Worm (Caenorhabditis elegans) whole organism, mixed stage, embryonic: Measurements from ENCODE around the gene F43G6.7.
A peak's percentile ranks its signal among the peaks of the same experiment; 100 is the strongest.

Source experiments
- M03D4.4 ChIP-seq: sonication (generic microtip); optimal IDR thresholded peaks from 2 replicates; lab custom pipeline; 2017; ENCODE audit warnings: mild to moderate bottlenecking, missing genetic modification characterization, missing compliant biosample characterization
- bed-3 ChIP-seq: fragments of 200-800 bp; sonication (Bioruptor generic); optimal IDR thresholded peaks from 3 replicates; lab custom pipeline; 2018; ENCODE audit warnings: mild to moderate bottlenecking, missing genetic modification characterization, moderate library complexity, missing compliant biosample characterization
- blmp-1 ChIP-seq: fragments of 150-350 bp; optimal IDR thresholded peaks from 2 replicates; lab custom pipeline; 2014; ENCODE audit warnings: missing biosample characterization, missing genetic modification characterization
- ceh-43 ChIP-seq: fragments of 200-800 bp; sonication (Bioruptor generic); optimal IDR thresholded peaks from 2 replicates; lab custom pipeline; 2018; ENCODE audit warnings: mild to moderate bottlenecking, missing genetic modification characterization, moderate library complexity, missing compliant biosample characterization
- ceh-83 ChIP-seq: fragments of 200-800 bp; sonication (Bioruptor generic); optimal IDR thresholded peaks from 2 replicates; lab custom pipeline; 2018; ENCODE audit warnings: mild to moderate bottlenecking, missing genetic modification characterization, missing compliant biosample characterization
- ces-1 ChIP-seq: fragments of 150-350 bp; optimal IDR thresholded peaks from 2 replicates; lab custom pipeline; 2014; ENCODE audit warnings: missing biosample characterization, missing genetic modification reagents, missing genetic modification characterization
- cnd-1 ChIP-seq: fragments of 200-800 bp; sonication (Bioruptor generic); optimal IDR thresholded peaks from 2 replicates; lab custom pipeline; 2018; ENCODE audit warnings: mild to moderate bottlenecking, missing genetic modification characterization, missing compliant biosample characterization
- drap-1 ChIP-seq: fragments of 200-800 bp; sonication (Bioruptor generic); optimal IDR thresholded peaks from 3 replicates; lab custom pipeline; 2018; ENCODE audit warnings: mild to moderate bottlenecking, missing genetic modification characterization, missing compliant biosample characterization
- elt-1 ChIP-seq: sonication (generic microtip); optimal IDR thresholded peaks from 2 replicates; lab custom pipeline; 2017; ENCODE audit warnings: missing genetic modification characterization, mild to moderate bottlenecking, missing compliant biosample characterization, antibody characterized with exemption, moderate library complexity, borderline replicate concordance; ENCODE audit not compliant: insufficient read depth
- flh-1 ChIP-seq: fragments of 200-800 bp; sonication (Bioruptor generic); optimal IDR thresholded peaks from 2 replicates; lab custom pipeline; 2018; ENCODE audit warnings: mild to moderate bottlenecking, missing genetic modification characterization, moderate library complexity, missing compliant biosample characterization
- ham-2 ChIP-seq: fragments of 200-800 bp; sonication (Bioruptor generic); optimal IDR thresholded peaks from 2 replicates; lab custom pipeline; 2018; ENCODE audit warnings: mild to moderate bottlenecking, missing genetic modification characterization, missing compliant biosample characterization
- hlh-1 ChIP-seq: fragments of 150-350 bp; optimal IDR thresholded peaks from 2 replicates; lab custom pipeline; 2014; ENCODE audit warnings: missing biosample characterization, missing genetic modification reagents, missing genetic modification characterization
- lin-13 ChIP-seq: fragments of 150-350 bp; optimal IDR thresholded peaks from 2 replicates; lab custom pipeline; 2014; ENCODE audit warnings: missing biosample characterization, missing genetic modification characterization
- lin-32 ChIP-seq: fragments of 200-800 bp; sonication (Bioruptor generic); optimal IDR thresholded peaks from 2 replicates; lab custom pipeline; 2018; ENCODE audit warnings: mild to moderate bottlenecking, missing genetic modification characterization, missing compliant biosample characterization
- lsy-2 ChIP-seq: fragments of 150-350 bp; optimal IDR thresholded peaks from 2 replicates; lab custom pipeline; 2014; ENCODE audit warnings: missing biosample characterization, missing genetic modification characterization
- mls-2 ChIP-seq: sonication (generic microtip); optimal IDR thresholded peaks from 2 replicates; lab custom pipeline; 2016; ENCODE audit warnings: mild to moderate bottlenecking, missing genetic modification characterization, moderate library complexity, missing compliant biosample characterization
- nhr-2 ChIP-seq: fragments of 150-350 bp; optimal IDR thresholded peaks from 2 replicates; lab custom pipeline; 2014; ENCODE audit warnings: missing biosample characterization, missing genetic modification characterization
- nhr-237 ChIP-seq: fragments of 150-350 bp; optimal IDR thresholded peaks from 2 replicates; lab custom pipeline; 2014; ENCODE audit warnings: missing biosample characterization, missing genetic modification characterization
- nhr-28 ChIP-seq: fragments of 150-350 bp; optimal IDR thresholded peaks from 2 replicates; lab custom pipeline; 2014; ENCODE audit warnings: missing biosample characterization, missing genetic modification characterization
- sem-2 ChIP-seq: fragments of 200-800 bp; sonication (Bioruptor generic); optimal IDR thresholded peaks from 2 replicates; lab custom pipeline; 2018; ENCODE audit warnings: mild to moderate bottlenecking, missing genetic modification characterization, missing compliant biosample characterization
- snpc-4 ChIP-seq: fragments of 150-350 bp; optimal IDR thresholded peaks from 2 replicates; lab custom pipeline; 2014; ENCODE audit warnings: missing biosample characterization, missing genetic modification characterization
- sptf-1 ChIP-seq: sonication (generic microtip); optimal IDR thresholded peaks from 2 replicates; lab custom pipeline; 2017; ENCODE audit warnings: mild to moderate bottlenecking, missing genetic modification characterization, moderate library complexity, missing compliant biosample characterization
- tbx-8 ChIP-seq: fragments of 200-800 bp; sonication (Bioruptor generic); optimal IDR thresholded peaks from 2 replicates; lab custom pipeline; 2018; ENCODE audit warnings: mild to moderate bottlenecking, missing genetic modification characterization, moderate library complexity, missing compliant biosample characterization
- unc-120 ChIP-seq: sonication (generic microtip); optimal IDR thresholded peaks from 2 replicates; lab custom pipeline; 2017; ENCODE audit warnings: missing genetic modification characterization, missing compliant biosample characterization; ENCODE audit not compliant: poor library complexity, severe bottlenecking
- unc-39 ChIP-seq: fragments of 150-350 bp; optimal IDR thresholded peaks from 2 replicates; lab custom pipeline; 2014; ENCODE audit warnings: missing biosample characterization, missing genetic modification characterization
- unc-62 ChIP-seq: fragments of 150-350 bp; optimal IDR thresholded peaks from 2 replicates; lab custom pipeline; 2014; ENCODE audit warnings: missing biosample characterization, missing genetic modification reagents, missing genetic modification characterization
- ztf-11 ChIP-seq: fragments of 150-350 bp; optimal IDR thresholded peaks from 2 replicates; lab custom pipeline; 2014; ENCODE audit warnings: missing biosample characterization, missing genetic modification characterization

F43G6.7 gene

DNA sequence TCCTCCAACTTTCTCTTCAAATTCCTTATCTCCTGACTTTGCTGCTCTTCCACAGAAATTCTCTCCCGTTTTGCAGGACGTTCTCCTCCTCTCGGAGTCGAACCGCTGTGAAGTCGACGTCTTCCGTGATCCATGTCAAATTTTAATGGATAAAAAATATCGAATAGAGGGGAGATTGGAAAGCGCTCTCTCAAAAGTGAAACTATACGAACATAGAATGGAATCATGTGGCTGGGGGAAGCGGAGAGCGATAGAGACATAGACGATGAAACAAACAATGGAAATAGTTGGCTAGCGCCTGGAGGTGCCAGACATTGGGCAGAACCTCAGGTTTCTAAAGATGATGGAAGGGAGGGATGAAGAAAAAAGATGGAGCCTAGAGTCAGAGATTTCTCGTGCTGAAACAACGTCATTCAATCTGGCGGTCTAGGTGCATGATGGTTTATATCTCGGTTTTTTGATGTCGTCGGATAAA is 3.3 kb downstream of the F43G6.7 start, which contains the start of gene F43G6.8:
TSS of gene F43G6.8 (minus strand) at position 198 of the 475 bp plus-strand sequence.
- TF ChIP-seq nhr-2 (tag; lab: Kevin White, UChicago) (no peak), unc-120 (tag; lab: Kevin White, UChicago) (peak; percentile 26), ham-2 (GFP tag; lab: Kevin White, UChicago) (peak; percentile 40)

DNA sequence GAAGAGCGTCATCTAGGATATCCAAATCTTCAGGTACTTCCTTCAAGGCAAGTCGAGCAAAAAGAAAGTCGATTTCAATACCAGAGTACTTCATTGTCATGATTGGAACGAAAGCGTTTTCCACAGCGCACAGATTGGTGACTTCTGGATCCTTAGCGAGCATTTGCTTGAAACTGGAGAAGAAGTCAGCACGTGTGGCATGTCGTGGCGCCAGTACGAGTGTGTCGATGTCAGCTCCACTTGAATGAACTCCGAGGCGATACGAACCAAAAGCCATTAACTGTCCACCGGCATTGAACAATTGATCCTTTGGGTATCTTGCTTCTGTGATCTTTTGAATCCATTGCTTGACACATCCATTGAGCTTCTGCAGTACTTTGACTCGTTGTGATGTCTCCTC is 5.4 kb downstream of the F43G6.7 start:
- TF ChIP-seq lsy-2 (tag; lab: Kevin White, UChicago), result no peak
- TF ChIP-seq M03D4.4 (tag; lab: Kevin White, UChicago), result no peak
- TF ChIP-seq mls-2 (tag; lab: Kevin White, UChicago), result no peak
- TF ChIP-seq elt-1 (tag; lab: Kevin White, UChicago), result no peak
- no peak for TF ChIP-seq ztf-11 (tag; lab: Kevin White, UChicago)
- no peak for TF ChIP-seq bed-3 (GFP tag; lab: Kevin White, UChicago)
- TF ChIP-seq lin-13 (tag; lab: Kevin White, UChicago), result no peak
- no peak for TF ChIP-seq unc-120 (tag; lab: Kevin White, UChicago)
- TF ChIP-seq sem-2 (GFP tag; lab: Kevin White, UChicago), result no peak
- TF ChIP-seq sptf-1 (tag; lab: Kevin White, UChicago), result no peak
- no peak for TF ChIP-seq ceh-43 (GFP tag; lab: Kevin White, UChicago)
- TF ChIP-seq cnd-1, result no peak
- no peak for TF ChIP-seq lin-32 (GFP tag; lab: Kevin White, UChicago)
- no peak for TF ChIP-seq tbx-8 (GFP tag; lab: Kevin White, UChicago)
- no peak for TF ChIP-seq nhr-237 (tag; lab: Kevin White, UChicago)
- TF ChIP-seq unc-39 (tag; lab: Kevin White, UChicago), result no peak
- TF ChIP-seq, all 35 proteins: peak for 0

DNA sequence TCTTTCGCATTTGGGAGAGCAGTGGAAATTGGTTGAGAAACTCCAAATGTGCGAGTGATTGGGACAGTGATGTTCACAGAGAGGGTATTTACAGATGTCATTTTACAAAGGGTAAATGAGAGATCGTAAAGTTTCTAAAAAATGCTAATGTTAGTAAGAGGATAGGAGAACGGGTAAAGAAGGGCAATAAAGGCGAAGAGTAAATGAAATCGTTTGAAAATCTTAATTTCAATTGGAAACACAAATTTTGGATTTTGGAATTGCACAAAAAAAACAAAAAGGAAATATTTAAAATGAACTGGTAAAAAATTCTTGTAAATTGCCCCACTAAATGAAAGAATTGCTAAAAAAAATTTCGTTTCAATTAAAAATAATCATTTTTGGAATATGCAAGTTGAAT is 5.9 kb downstream of the F43G6.7 start, which contains the start of gene pap-3:
TSS of gene pap-3 (minus strand) at position 101 of the 400 bp plus-strand sequence.
- TF ChIP-seq cnd-1 (no peak), snpc-4 (tag; lab: Kevin White, UChicago) (no peak), ceh-83 (GFP tag; lab: Kevin White, UChicago) (no peak), hlh-1 (no peak), tbx-8 (GFP tag; lab: Kevin White, UChicago) (no peak), unc-120 (tag; lab: Kevin White, UChicago) (no peak), lin-32 (GFP tag; lab: Kevin White, UChicago) (no peak), unc-62 (GFP tag; lab: Kevin White, UChicago) (no peak), ceh-43 (GFP tag; lab: Kevin White, UChicago) (no peak), blmp-1 (tag; lab: Kevin White, UChicago) (no peak), ztf-11 (tag; lab: Kevin White, UChicago) (no peak), ham-2 (GFP tag; lab: Kevin White, UChicago) (no peak), nhr-28 (no peak), unc-39 (tag; lab: Kevin White, UChicago) (no peak), bed-3 (GFP tag; lab: Kevin White, UChicago) (no peak), sem-2 (GFP tag; lab: Kevin White, UChicago) (no peak), flh-1 (no peak), elt-1 (tag; lab: Kevin White, UChicago) (no peak)
- TF ChIP-seq, all 35 proteins: peak for 0

DNA sequence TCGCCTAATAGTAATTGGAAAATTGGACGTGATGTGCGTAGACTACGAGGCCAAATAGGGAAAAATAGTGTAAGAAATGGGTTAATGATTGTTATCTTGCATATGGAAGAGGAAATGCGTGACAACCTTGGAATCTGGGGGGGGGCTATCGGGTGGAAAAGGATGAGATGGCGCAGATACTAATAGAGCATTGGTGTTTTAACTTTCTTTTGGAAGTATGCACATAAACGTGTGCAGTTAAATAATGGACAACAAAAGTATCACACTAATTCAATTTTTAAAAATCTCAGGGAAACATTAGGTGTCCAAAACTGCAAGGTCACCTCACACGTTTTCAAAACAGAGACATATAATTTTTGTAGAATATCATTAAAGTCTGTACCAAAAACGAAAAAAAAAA is 9.2 kb downstream of the F43G6.7 start, which contains the start of gene Y6D1A.2:
TSS of gene Y6D1A.2 (minus strand) at position 101 of the 400 bp plus-strand sequence.
- TF ChIP-seq elt-1 (tag; lab: Kevin White, UChicago), result peak; percentile 50
- no peak for TF ChIP-seq ham-2 (GFP tag; lab: Kevin White, UChicago)
- no peak for TF ChIP-seq sptf-1 (tag; lab: Kevin White, UChicago)
- TF ChIP-seq ces-1 (GFP tag; lab: Kevin White, UChicago), result no peak
- TF ChIP-seq sem-2 (GFP tag; lab: Kevin White, UChicago), result no peak
- TF ChIP-seq M03D4.4 (tag; lab: Kevin White, UChicago), result no peak
- TF ChIP-seq blmp-1 (tag; lab: Kevin White, UChicago), result no peak
- TF ChIP-seq drap-1 (GFP tag; lab: Kevin White, UChicago), result no peak
